Worm (Caenorhabditis elegans) whole organism, young adult: ENCODE data around the gene glb-6.

Experiments
- F10E7.11 ChIP-seq: sonication (generic microtip); optimal IDR thresholded peaks from 2 replicates; lab custom pipeline; 2017; ENCODE audit warnings: mild to moderate bottlenecking, missing genetic modification characterization, moderate library complexity, missing compliant biosample characterization
- Y53G8AR.9 ChIP-seq: fragments of 200-800 bp; sonication (Bioruptor generic); conservative IDR thresholded peaks from 2 replicates; pipeline ENCODE4 v1.3.6; 2022; ENCODE audit warnings: missing genetic modification reagents, missing genetic modification characterization, missing compliant biosample characterization
- Y67H2A.10 ChIP-seq: fragments of 200-800 bp; sonication (Bioruptor generic); conservative IDR thresholded peaks from 2 replicates; pipeline ENCODE4 v1.3.6; 2022; ENCODE audit warnings: missing genetic modification reagents, missing genetic modification characterization, missing compliant biosample characterization
- akir-1 ChIP-seq: fragments of 200-800 bp; sonication (Bioruptor generic); optimal IDR thresholded peaks from 2 replicates; lab custom pipeline; 2018; ENCODE audit warnings: mild to moderate bottlenecking, missing genetic modification characterization, moderate library complexity, missing compliant biosample characterization
- ama-1 ChIP-seq, 3 experiments: fragments of 150-350 bp in 1 of 3; sonication (generic microtip) in 2 of 3; optimal IDR thresholded peaks; 2 replicates each; lab custom pipeline; 2014 to 2018; ENCODE audit warnings: missing biosample characterization in 2 of 3, missing genetic modification characterization in 2 of 3, missing genetic modification reagents in 2 of 3
- athp-1 ChIP-seq: sonication (generic microtip); optimal IDR thresholded peaks from 2 replicates; lab custom pipeline; 2017; ENCODE audit warnings: mild to moderate bottlenecking, missing genetic modification characterization, missing compliant biosample characterization
- cebp-2 ChIP-seq: fragments of 200-800 bp; sonication (Bioruptor generic); IDR thresholded peaks from 2 replicates; pipeline ENCODE4 v1.3.6; 2022; ENCODE audit warnings: missing genetic modification characterization, missing compliant biosample characterization
- ceh-40 ChIP-seq: fragments of 200-800 bp; sonication (Bioruptor generic); IDR thresholded peaks from 2 replicates; pipeline ENCODE4 v1.3.6; 2022; ENCODE audit warnings: missing genetic modification characterization, missing compliant biosample characterization
- dox-1 ChIP-seq: fragments of 200-800 bp; sonication (Bioruptor generic); IDR thresholded peaks from 2 replicates; pipeline ENCODE4 v1.3.6; 2022; ENCODE audit warnings: missing genetic modification reagents, missing genetic modification characterization, missing compliant biosample characterization
- him-1 ChIP-seq: sonication (generic microtip); optimal IDR thresholded peaks from 2 replicates; lab custom pipeline; 2016; ENCODE audit warnings: missing genotype, missing genetic modification reagents, missing genetic modification characterization, missing compliant biosample characterization
- mel-28 ChIP-seq: sonication (generic microtip); optimal IDR thresholded peaks from 2 replicates; lab custom pipeline; 2016; ENCODE audit warnings: borderline replicate concordance, mild to moderate bottlenecking, missing genetic modification characterization, missing compliant biosample characterization
- nhr-120 ChIP-seq: fragments of 200-800 bp; sonication (Bioruptor generic); IDR thresholded peaks from 2 replicates; pipeline ENCODE4 v1.3.6; 2022; ENCODE audit warnings: missing genetic modification characterization, missing compliant biosample characterization
- nhr-90 ChIP-seq: sonication (generic microtip); optimal IDR thresholded peaks from 2 replicates; lab custom pipeline; 2016; ENCODE audit warnings: missing genotype, mild to moderate bottlenecking, missing genetic modification characterization, missing compliant biosample characterization
- pha-4 ChIP-seq: fragments of 150-350 bp; sonication (generic microtip); optimal IDR thresholded peaks from 2 replicates; lab custom pipeline; 2014; ENCODE audit warnings: missing biosample characterization, missing genetic modification reagents, missing genetic modification characterization

DNA sequence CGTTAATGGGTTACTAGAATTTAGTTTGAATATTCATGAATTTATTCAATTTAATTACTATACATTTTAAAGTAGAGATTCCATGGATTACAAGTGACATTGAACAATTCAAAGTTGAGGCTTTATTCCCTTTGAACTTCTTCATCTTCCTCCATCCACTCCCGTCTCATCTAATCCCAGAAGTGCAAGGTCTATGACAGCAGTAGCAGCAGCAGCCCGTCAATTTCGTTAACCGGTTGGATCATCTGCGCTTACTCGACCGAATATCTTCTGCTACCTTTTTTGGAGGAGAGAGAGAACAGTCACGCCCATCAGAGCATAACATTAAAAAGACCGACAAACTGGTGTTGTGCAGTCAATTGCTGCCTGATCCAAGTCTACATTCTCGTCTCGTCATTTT lies 47.0 kb upstream of the glb-6 start, which contains the start of gene M03E7.2:
- TF ChIP-seq athp-1 (no peak), akir-1 (GFP tag; lab: Kevin White, UChicago) (no peak), F10E7.11 (no peak), nhr-90 (no peak), ceh-40 (GFP tag; lab: Robert Waterston, UW) (no peak), dox-1 (GFP tag; lab: Robert Waterston, UW) (no peak), pha-4 (tag; lab: Kevin White, UChicago) (no peak), him-1 (tag; lab: Kevin White, UChicago) (no peak), mel-28 (tag; lab: Kevin White, UChicago) (no peak), Y67H2A.10 (no peak), Y53G8AR.9 (no peak), cebp-2 (GFP tag; lab: Robert Waterston, UW) (no peak), nhr-120 (GFP tag; lab: Robert Waterston, UW) (no peak), ama-1 (optimal IDR thresholded peaks at IDR 0.05; lab: Kevin White, UChicago) (no peak), ama-1 (GFP tag; optimal IDR thresholded peaks at IDR 0.05; lab: Kevin White, UChicago) (no peak)
